Worm (Caenorhabditis elegans) whole organism, L3 larva: ENCODE results near the gene dars-2.
A peak's percentile ranks its signal among the peaks of the same experiment; 100 is the strongest.

ENCODE experiments used
- R02D3.7 ChIP-seq: fragments of 150-350 bp; optimal IDR thresholded peaks from 2 replicates; lab custom pipeline; 2014; ENCODE audit warnings: missing biosample characterization, missing genetic modification characterization
- ZK546.5 ChIP-seq: sonication (generic microtip); optimal IDR thresholded peaks from 2 replicates; lab custom pipeline; 2017; ENCODE audit warnings: missing biosample characterization, missing genetic modification characterization
- aly-2 ChIP-seq: fragments of 150-350 bp; optimal IDR thresholded peaks from 2 replicates; lab custom pipeline; 2014; ENCODE audit warnings: missing biosample characterization, missing genetic modification characterization
- ama-1 ChIP-seq: fragments of 150-350 bp; optimal IDR thresholded peaks from 2 replicates; lab custom pipeline; 2018
- ceh-28 ChIP-seq: fragments of 150-350 bp; optimal IDR thresholded peaks from 2 replicates; lab custom pipeline; 2014; ENCODE audit warnings: missing biosample characterization, missing genetic modification reagents, missing genetic modification characterization
- ceh-82 ChIP-seq: fragments of 150-350 bp; optimal IDR thresholded peaks from 2 replicates; lab custom pipeline; 2014; ENCODE audit warnings: missing biosample characterization, missing genetic modification characterization
- ceh-9 ChIP-seq: sonication (generic microtip); optimal IDR thresholded peaks from 2 replicates; lab custom pipeline; 2018; ENCODE audit warnings: missing biosample characterization, missing genetic modification characterization
- daf-12 ChIP-seq: fragments of 150-350 bp; optimal IDR thresholded peaks from 2 replicates; lab custom pipeline; 2014; ENCODE audit warnings: missing biosample characterization, missing genetic modification reagents, missing genetic modification characterization
- eor-1 ChIP-seq, 2 experiments: fragments of 150-350 bp; optimal IDR thresholded peaks; 2 replicates each; lab custom pipeline; 2014 to 2018; ENCODE audit warnings: missing biosample characterization in 2 of 2, missing genetic modification characterization in 2 of 2
- fkh-10 ChIP-seq: sonication (generic microtip); optimal IDR thresholded peaks from 2 replicates; lab custom pipeline; 2017; ENCODE audit warnings: missing biosample characterization, missing genetic modification reagents, missing genetic modification characterization
- fos-1 ChIP-seq: fragments of 150-350 bp; optimal IDR thresholded peaks from 2 replicates; lab custom pipeline; 2014; ENCODE audit warnings: missing biosample characterization, missing genetic modification characterization
- lin-15B ChIP-seq: fragments of 150-350 bp; optimal IDR thresholded peaks from 2 replicates; lab custom pipeline; 2014; ENCODE audit warnings: missing biosample characterization, missing genetic modification characterization
- lsy-12 ChIP-seq: sonication (generic microtip); optimal IDR thresholded peaks from 2 replicates; lab custom pipeline; 2016; ENCODE audit warnings: mild to moderate bottlenecking, missing genetic modification characterization, missing compliant biosample characterization
- mdl-1 ChIP-seq: fragments of 150-350 bp; optimal IDR thresholded peaks from 2 replicates; lab custom pipeline; 2014; ENCODE audit warnings: missing biosample characterization, missing genetic modification characterization
- mml-1 ChIP-seq: fragments of 150-350 bp; sonication (generic microtip); optimal IDR thresholded peaks from 3 replicates; lab custom pipeline; 2014; ENCODE audit warnings: missing biosample characterization, missing genetic modification characterization
- nfya-1 ChIP-seq: sonication (generic microtip); optimal IDR thresholded peaks from 2 replicates; lab custom pipeline; 2017; ENCODE audit warnings: missing genetic modification characterization, mild to moderate bottlenecking, missing compliant biosample characterization, antibody characterized with exemption, moderate library complexity; ENCODE audit not compliant: insufficient read depth
- nhr-11 ChIP-seq: fragments of 150-350 bp; optimal IDR thresholded peaks from 2 replicates; lab custom pipeline; 2014; ENCODE audit warnings: missing biosample characterization, missing genetic modification characterization
- nhr-12 ChIP-seq: fragments of 150-350 bp; optimal IDR thresholded peaks from 2 replicates; lab custom pipeline; 2014; ENCODE audit warnings: missing biosample characterization, missing genetic modification characterization
- nhr-23 ChIP-seq: fragments of 150-350 bp; optimal IDR thresholded peaks from 2 replicates; lab custom pipeline; 2014; ENCODE audit warnings: missing biosample characterization, missing genetic modification reagents, missing genetic modification characterization
- nhr-237 ChIP-seq: fragments of 150-350 bp; optimal IDR thresholded peaks from 2 replicates; lab custom pipeline; 2014; ENCODE audit warnings: missing biosample characterization, missing genetic modification characterization
- nhr-28 ChIP-seq: fragments of 150-350 bp; optimal IDR thresholded peaks from 2 replicates; lab custom pipeline; 2014; ENCODE audit warnings: missing biosample characterization, missing genetic modification characterization
- nhr-43 ChIP-seq: sonication (generic microtip); optimal IDR thresholded peaks from 2 replicates; lab custom pipeline; 2016; ENCODE audit warnings: mild to moderate bottlenecking, missing genetic modification characterization, missing compliant biosample characterization; ENCODE audit not compliant: poor library complexity, severe bottlenecking
- nhr-76 ChIP-seq: fragments of 150-350 bp; sonication (generic microtip); optimal IDR thresholded peaks from 5 replicates; lab custom pipeline; 2014; ENCODE audit warnings: missing biosample characterization, missing genetic modification characterization
- nhr-77 ChIP-seq: fragments of 150-350 bp; optimal IDR thresholded peaks from 2 replicates; lab custom pipeline; 2014; ENCODE audit warnings: missing biosample characterization, missing genetic modification characterization
- pha-4 ChIP-seq: fragments of 150-350 bp; optimal IDR thresholded peaks from 2 replicates; lab custom pipeline; 2014; ENCODE audit warnings: missing biosample characterization, missing genetic modification reagents, missing genetic modification characterization
- pqm-1 ChIP-seq: fragments of 150-350 bp; optimal IDR thresholded peaks from 2 replicates; lab custom pipeline; 2017; ENCODE audit warnings: missing biosample characterization, missing genetic modification characterization, inconsistent platforms
- sea-2 ChIP-seq: fragments of 150-350 bp; sonication (generic microtip); optimal IDR thresholded peaks from 4 replicates; lab custom pipeline; 2014; ENCODE audit warnings: missing biosample characterization, missing genetic modification reagents, missing genetic modification characterization
- skn-1 ChIP-seq: fragments of 150-350 bp; optimal IDR thresholded peaks from 2 replicates; lab custom pipeline; 2014; ENCODE audit warnings: missing biosample characterization, missing genetic modification characterization
- snpc-4 ChIP-seq: fragments of 150-350 bp; optimal IDR thresholded peaks from 2 replicates; lab custom pipeline; 2014; ENCODE audit warnings: missing biosample characterization, missing genetic modification characterization
- tbx-2 ChIP-seq: sonication (generic microtip); optimal IDR thresholded peaks from 2 replicates; lab custom pipeline; 2016; ENCODE audit warnings: mild to moderate bottlenecking, missing genetic modification characterization, missing compliant biosample characterization
- unc-39 ChIP-seq: sonication (generic microtip); optimal IDR thresholded peaks from 4 replicates; lab custom pipeline; 2017; ENCODE audit warnings: missing biosample characterization, missing genetic modification characterization
- unc-62 ChIP-seq: fragments of 150-350 bp; sonication (generic microtip); optimal IDR thresholded peaks from 4 replicates; lab custom pipeline; 2014; ENCODE audit warnings: missing biosample characterization, missing genetic modification reagents, missing genetic modification characterization
- zag-1 ChIP-seq: fragments of 150-350 bp; optimal IDR thresholded peaks from 2 replicates; lab custom pipeline; 2014; ENCODE audit warnings: missing biosample characterization, missing genetic modification characterization
- ztf-4 ChIP-seq: fragments of 150-350 bp; optimal IDR thresholded peaks from 2 replicates; lab custom pipeline; 2014; ENCODE audit warnings: missing biosample characterization, missing genetic modification characterization

The dars-2 gene

DNA sequence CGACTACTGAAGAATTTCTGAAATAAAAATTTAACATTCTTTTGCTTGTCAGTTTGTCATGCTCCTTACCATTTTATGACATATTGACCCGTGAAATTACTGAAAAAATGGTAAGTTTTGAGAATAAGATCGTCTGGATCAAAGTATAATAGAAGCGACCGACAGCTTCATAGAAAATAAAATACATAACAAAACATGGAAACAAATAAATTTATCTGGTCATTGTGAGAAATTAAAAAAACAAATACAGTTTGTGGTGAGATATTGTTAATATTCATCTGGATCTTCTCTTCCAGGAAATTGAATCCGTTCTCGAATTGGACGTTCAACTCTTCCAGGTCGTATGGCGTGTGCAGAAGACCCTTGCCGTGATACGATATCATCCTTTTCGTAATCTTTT lies 16.5 kb upstream of the dars-2 start, which contains the start of gene pkc-1:
TSS of gene pkc-1 (minus strand) at position 101 of the 400 bp plus-strand sequence.
- TF ChIP-seq nhr-43 (tag; lab: Kevin White, UChicago) (no peak), sea-2 (no peak), skn-1 (tag; lab: Kevin White, UChicago) (no peak), mdl-1 (tag; lab: Kevin White, UChicago) (no peak), ceh-82 (tag; lab: Kevin White, UChicago) (no peak), ceh-9 (no peak), pqm-1 (no peak), nhr-11 (tag; lab: Kevin White, UChicago) (no peak), nhr-237 (tag; lab: Kevin White, UChicago) (no peak), fos-1 (tag; lab: Kevin White, UChicago) (no peak), eor-1 (tag; optimal IDR thresholded peaks at IDR 0.05; lab: Kevin White, UChicago) (no peak), nhr-77 (tag; lab: Kevin White, UChicago) (no peak), ztf-4 (tag; lab: Kevin White, UChicago) (no peak), daf-12 (no peak), fkh-10 (no peak)
- TF ChIP-seq, all 47 proteins: peak for 0

DNA sequence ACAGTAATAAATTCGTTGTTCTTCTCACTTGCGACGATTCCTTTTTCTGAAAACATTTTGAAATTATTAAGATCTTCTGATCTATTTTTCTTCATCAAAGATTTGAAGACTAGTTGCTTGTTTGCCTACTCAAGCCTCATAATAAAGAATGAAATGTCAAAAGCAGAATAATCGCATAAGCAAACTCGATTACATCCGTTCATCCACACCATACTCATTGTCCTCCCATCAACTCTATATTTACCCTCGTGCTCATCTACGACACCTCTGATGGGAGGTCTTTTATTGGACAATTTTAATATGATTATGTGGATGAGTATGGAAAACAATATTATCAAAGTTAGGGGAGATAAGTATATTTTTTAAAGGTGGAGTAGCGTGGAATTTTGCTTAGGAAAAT lies 14.7 kb upstream of the dars-2 start:
- no peak for TF ChIP-seq nhr-11 (tag; lab: Kevin White, UChicago)
- TF ChIP-seq ceh-82 (tag; lab: Kevin White, UChicago), result no peak
- no peak for TF ChIP-seq nhr-12 (tag; lab: Kevin White, UChicago)
- TF ChIP-seq eor-1 (tag; optimal IDR thresholded peaks at IDR 0.05; lab: Kevin White, UChicago), result no peak
- TF ChIP-seq nhr-237 (tag; lab: Kevin White, UChicago), result no peak
- no peak for TF ChIP-seq unc-62 (GFP tag; lab: Kevin White, UChicago)
- TF ChIP-seq, all 47 proteins: peak for 0

DNA sequence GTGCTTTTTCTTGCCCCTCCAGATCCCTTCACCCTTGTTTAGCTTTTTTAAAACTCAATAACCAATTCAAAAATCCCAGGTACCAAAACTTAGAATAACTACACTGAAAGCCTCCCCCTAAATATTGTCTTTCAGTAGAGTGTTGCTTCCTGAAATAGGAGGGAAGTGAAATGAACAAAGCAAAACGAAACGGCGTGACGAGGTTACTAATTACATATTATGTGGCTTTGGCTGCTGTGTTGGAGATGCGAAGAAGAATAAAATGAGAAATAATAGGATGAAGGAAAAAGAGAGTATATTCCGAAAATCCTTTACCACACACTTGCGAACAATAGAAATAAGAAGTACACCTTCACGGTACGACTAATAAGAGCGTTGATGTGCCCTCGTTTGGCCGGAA lies 12.4 kb upstream of the dars-2 start:
- no peak for TF ChIP-seq mml-1 (tag; lab: Kevin White, UChicago)
- no peak for TF ChIP-seq nhr-28 (tag; lab: Kevin White, UChicago)
- no peak for TF ChIP-seq R02D3.7 (tag; lab: Kevin White, UChicago)
- no peak for TF ChIP-seq nhr-23 (tag; lab: Kevin White, UChicago)
- no peak for TF ChIP-seq nhr-12 (tag; lab: Kevin White, UChicago)
- TF ChIP-seq aly-2, result no peak
- TF ChIP-seq unc-39, result no peak
- TF ChIP-seq ZK546.5 (tag; lab: Kevin White, UChicago), result no peak
- no peak for TF ChIP-seq nhr-76 (tag; lab: Kevin White, UChicago)
- no peak for TF ChIP-seq eor-1 (tag; optimal IDR thresholded peaks at IDR 0.05; lab: Kevin White, UChicago)
- no peak for TF ChIP-seq tbx-2 (tag; lab: Kevin White, UChicago)
- TF ChIP-seq fos-1 (tag; lab: Kevin White, UChicago), result no peak
- no peak for TF ChIP-seq sea-2
- TF ChIP-seq nfya-1 (tag; lab: Kevin White, UChicago), result no peak
- TF ChIP-seq, all 47 proteins: peak for 0

DNA sequence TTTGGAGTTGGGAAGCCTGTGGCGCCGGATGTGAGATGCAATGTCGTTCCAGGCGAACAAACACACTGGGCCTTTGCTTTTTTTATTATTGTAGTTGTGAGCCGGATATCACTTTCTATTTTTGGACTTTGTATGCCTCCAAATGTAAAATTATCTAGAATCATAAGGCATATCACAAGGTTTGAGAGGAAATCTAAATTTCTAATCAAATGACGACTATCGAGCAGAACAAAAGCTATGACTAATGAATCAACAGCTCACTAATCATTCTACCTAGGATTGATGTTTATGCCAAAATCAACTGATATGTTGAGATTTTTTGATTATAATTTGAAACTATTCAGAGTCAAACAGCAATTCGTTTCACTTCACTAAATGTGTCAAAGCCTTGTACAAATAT lies 10.7 kb upstream of the dars-2 start:
- TF ChIP-seq ama-1 (lab: Kevin White, UChicago) (peak; percentile 31), eor-1 (tag; optimal IDR thresholded peaks at IDR 0.05; lab: Kevin White, UChicago) (no peak)

DNA sequence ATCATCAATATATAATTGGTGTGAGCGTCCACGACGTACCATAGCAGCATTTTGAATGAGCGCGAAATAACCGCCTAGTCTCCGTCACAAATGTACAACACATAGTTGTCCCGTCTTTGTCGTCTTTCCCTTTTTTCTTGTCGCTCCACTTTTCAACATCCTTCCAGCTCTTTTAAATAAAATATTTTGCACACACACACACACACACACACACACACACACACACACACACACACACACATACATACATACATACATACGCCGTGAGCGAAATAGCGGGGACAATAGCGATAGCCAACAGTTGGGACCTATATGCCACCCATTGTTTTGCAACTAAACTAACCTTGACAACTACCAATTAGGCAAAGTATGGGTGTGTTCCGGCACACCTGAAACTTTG lies 10.2 kb upstream of the dars-2 start:
- no peak for TF ChIP-seq ceh-28 (tag; lab: Kevin White, UChicago)
- TF ChIP-seq nhr-237 (tag; lab: Kevin White, UChicago), result no peak
- no peak for TF ChIP-seq tbx-2 (tag; lab: Kevin White, UChicago)
- TF ChIP-seq daf-12, result no peak
- no peak for TF ChIP-seq zag-1 (tag; lab: Kevin White, UChicago)
- TF ChIP-seq ceh-82 (tag; lab: Kevin White, UChicago), result no peak
- no peak for TF ChIP-seq sea-2
- TF ChIP-seq fos-1 (tag; lab: Kevin White, UChicago), result no peak
- TF ChIP-seq fkh-10, result no peak
- peak; percentile 1 for TF ChIP-seq snpc-4 (tag; lab: Kevin White, UChicago)
- TF ChIP-seq nfya-1 (tag; lab: Kevin White, UChicago), result peak; percentile 29
- TF ChIP-seq ZK546.5 (tag; lab: Kevin White, UChicago), result no peak
- TF ChIP-seq pha-4 (tag; lab: Kevin White, UChicago), result no peak
- peak; percentile 34 for TF ChIP-seq lsy-12 (tag; lab: Kevin White, UChicago)
- peak; percentile 15 for TF ChIP-seq lin-15B
- TF ChIP-seq R02D3.7 (tag; lab: Kevin White, UChicago), result no peak
- no peak for TF ChIP-seq nhr-11 (tag; lab: Kevin White, UChicago)
- no peak for TF ChIP-seq nhr-23 (tag; lab: Kevin White, UChicago)
- TF ChIP-seq nhr-12 (tag; lab: Kevin White, UChicago), result no peak
- TF ChIP-seq, all 47 proteins: peak for 4
